Worm (Caenorhabditis elegans) whole organism, L4/young adult: ENCODE results near the gene him-17.

ENCODE experiments used
- W03F9.2 ChIP-seq: fragments of 150-350 bp; optimal IDR thresholded peaks from 2 replicates; lab custom pipeline; 2014; ENCODE audit warnings: missing biosample characterization, missing genetic modification characterization
- dao-5 ChIP-seq: sonication (generic microtip); optimal IDR thresholded peaks from 2 replicates; lab custom pipeline; 2016; ENCODE audit warnings: missing genotype, missing genetic modification characterization, moderate library complexity, missing compliant biosample characterization
- him-1 ChIP-seq: sonication (generic microtip); optimal IDR thresholded peaks from 2 replicates; lab custom pipeline; 2016; ENCODE audit warnings: missing genotype, missing genetic modification reagents, missing genetic modification characterization, missing compliant biosample characterization

DNA sequence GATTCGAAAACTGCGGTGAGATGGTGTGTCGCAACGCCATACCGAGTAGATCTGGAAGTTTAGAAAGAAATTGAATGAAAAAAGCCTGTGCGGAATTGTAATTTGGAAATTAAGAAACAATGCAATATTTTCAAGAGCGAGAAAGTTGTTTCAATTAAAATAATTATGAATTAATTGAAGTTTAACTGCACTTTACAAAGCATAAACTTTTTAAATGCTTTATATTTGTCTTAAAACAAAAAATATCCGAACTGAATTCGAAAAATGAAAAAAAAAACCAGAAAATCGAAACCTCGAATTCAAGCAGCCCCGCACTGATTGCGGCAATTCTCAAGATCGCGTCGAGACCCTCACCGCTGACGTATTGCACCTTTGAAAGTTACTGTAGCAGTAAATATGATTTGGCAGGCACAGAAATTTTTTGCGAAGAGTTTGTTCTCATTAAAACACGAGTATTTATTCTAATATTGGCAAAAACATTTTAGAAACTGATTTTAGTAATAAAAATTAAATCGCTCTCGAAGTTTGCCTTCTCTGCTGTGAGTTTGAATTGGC is 17.1 kb downstream of the him-17 start, which contains the start of gene sun-1:
- no peak for TF ChIP-seq him-1 (tag; lab: Kevin White, UChicago)
- TF ChIP-seq W03F9.2, result no peak
- TF ChIP-seq dao-5 (tag; lab: Kevin White, UChicago), result no peak
